Fruit fly (Drosophila melanogaster): ENCODE data around the gene CG13474.

CG13474 gene

DNA sequence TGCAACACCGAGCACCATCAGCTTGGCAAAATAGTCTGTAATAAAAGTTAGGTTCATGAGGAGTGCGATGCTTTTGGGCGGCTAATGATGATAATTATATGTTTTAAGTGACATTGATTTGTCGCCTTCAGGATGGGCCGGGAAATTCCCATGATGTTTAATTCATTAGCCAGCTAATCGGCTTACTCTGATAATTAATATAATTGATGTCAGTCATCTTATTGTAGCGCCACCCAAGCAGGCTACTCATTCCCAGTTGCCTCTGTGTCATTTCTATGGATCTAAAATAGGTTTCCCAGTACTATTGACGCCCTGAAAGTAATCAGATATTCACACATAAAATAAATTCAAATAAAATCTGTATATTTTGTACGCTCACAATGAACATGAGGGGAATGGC is 8.3 kb upstream of the CG13474 start, which contains the start of gene CG13476:
Gene CG13476 (plus strand): TSS at position 301 of the 400 bp plus-strand sequence.
- TF ChIP-seq Sox15 (GFP tag; optimal IDR thresholded peaks at IDR 0.05) = no peak
- no peak for TF ChIP-seq CG4318 (GFP tag; optimal IDR thresholded peaks at IDR 0.05)
- no peak for TF ChIP-seq CG1621 (tag; optimal IDR thresholded peaks at IDR 0.05)
- no peak for TF ChIP-seq Smox (GFP tag; optimal IDR thresholded peaks at IDR 0.05)
- TF ChIP-seq dsx (GFP tag; optimal IDR thresholded peaks at IDR 0.05; ENCODE audit: poor library complexity, severe bottlenecking) = no peak
- TF ChIP-seq Met (GFP tag; optimal IDR thresholded peaks at IDR 0.05) = no peak
- no peak for TF ChIP-seq vri (GFP tag; optimal IDR thresholded peaks at IDR 0.05)

- TF ChIP-seq CG16779 (tag; optimal IDR thresholded peaks at IDR 0.05) (no peak), CG11294 (GFP tag; IDR thresholded peaks at IDR 0.05) (no peak), spab (GFP tag; optimal IDR thresholded peaks at IDR 0.05) (no peak), acj6 (GFP tag; optimal IDR thresholded peaks at IDR 0.05) (no peak), fkh (GFP tag; optimal IDR thresholded peaks at IDR 0.05) (no peak), fd85E (GFP tag; optimal IDR thresholded peaks at IDR 0.05) (no peak), CG6854 (GFP tag; optimal IDR thresholded peaks at IDR 0.05) (no peak), CG9139 (GFP tag; optimal IDR thresholded peaks at IDR 0.05) (no peak), CG11762 (GFP tag; optimal IDR thresholded peaks at IDR 0.05; ENCODE audit: insufficient read depth) (no peak), Smox (GFP tag; optimal IDR thresholded peaks at IDR 0.05) (no peak), CG31627 (GFP tag; optimal IDR thresholded peaks at IDR 0.05) (no peak), svp (GFP tag) (no peak), vri (GFP tag; optimal IDR thresholded peaks at IDR 0.05) (no peak), CG6163 (GFP tag; IDR thresholded peaks at IDR 0.05) (no peak), CG3032 (tag; optimal IDR thresholded peaks at IDR 0.05) (no peak), Sox14 (GFP tag; optimal IDR thresholded peaks at IDR 0.05) (no peak), Sox102F (GFP tag; optimal IDR thresholded peaks at IDR 0.05) (no peak), Met (GFP tag; optimal IDR thresholded peaks at IDR 0.05) (no peak), CG7368 (GFP tag; optimal IDR thresholded peaks at IDR 0.05) (no peak), CG10669 (GFP tag; optimal IDR thresholded peaks at IDR 0.05) (no peak)
Observed at dm6 chr3L:14701578-14701977, 4.7 kb upstream of the CG13474 start, which contains the start of gene CG17177. Gene CG17177, minus strand, starts transcription at chr3L:14701678.

DNA sequence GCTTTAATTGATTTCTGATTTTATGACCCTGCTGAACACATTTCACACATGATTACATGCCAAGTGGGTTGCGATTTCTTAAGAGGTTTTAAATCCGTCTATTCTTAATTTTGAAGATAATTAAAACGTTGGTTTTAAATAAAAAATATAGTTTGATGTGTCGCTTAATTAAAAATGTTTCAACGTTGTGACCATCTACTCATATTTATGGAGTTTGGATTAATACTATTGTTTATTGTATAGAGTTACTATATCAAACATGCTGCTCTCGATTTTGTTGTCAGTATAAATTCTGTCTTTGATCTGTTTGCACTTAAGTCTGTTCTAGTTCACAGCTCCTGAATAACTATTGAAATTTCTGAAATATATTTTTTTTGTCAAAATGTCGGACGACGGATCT is 5.9 kb downstream of the CG13474 start, which contains the start of gene gdrd:
Gene gdrd (plus strand): TSS at position 301 of the 400 bp plus-strand sequence.
- TF ChIP-seq esn (GFP tag; optimal IDR thresholded peaks at IDR 0.05) (no peak), Smox (GFP tag; optimal IDR thresholded peaks at IDR 0.05) (no peak), CG7368 (GFP tag; optimal IDR thresholded peaks at IDR 0.05) (no peak), Ets21C (GFP tag; optimal IDR thresholded peaks at IDR 0.05) (no peak), ss (GFP tag; optimal IDR thresholded peaks at IDR 0.05) (no peak), acj6 (GFP tag; optimal IDR thresholded peaks at IDR 0.05) (no peak), fd59A (GFP tag; optimal IDR thresholded peaks at IDR 0.05) (no peak), Sox102F (GFP tag; optimal IDR thresholded peaks at IDR 0.05) (no peak), CG31627 (GFP tag; optimal IDR thresholded peaks at IDR 0.05) (no peak), Met (GFP tag; optimal IDR thresholded peaks at IDR 0.05) (no peak), net (GFP tag; optimal IDR thresholded peaks at IDR 0.05) (no peak), CG4318 (GFP tag; optimal IDR thresholded peaks at IDR 0.05) (no peak), CG3032 (tag; optimal IDR thresholded peaks at IDR 0.05) (no peak)

DNA sequence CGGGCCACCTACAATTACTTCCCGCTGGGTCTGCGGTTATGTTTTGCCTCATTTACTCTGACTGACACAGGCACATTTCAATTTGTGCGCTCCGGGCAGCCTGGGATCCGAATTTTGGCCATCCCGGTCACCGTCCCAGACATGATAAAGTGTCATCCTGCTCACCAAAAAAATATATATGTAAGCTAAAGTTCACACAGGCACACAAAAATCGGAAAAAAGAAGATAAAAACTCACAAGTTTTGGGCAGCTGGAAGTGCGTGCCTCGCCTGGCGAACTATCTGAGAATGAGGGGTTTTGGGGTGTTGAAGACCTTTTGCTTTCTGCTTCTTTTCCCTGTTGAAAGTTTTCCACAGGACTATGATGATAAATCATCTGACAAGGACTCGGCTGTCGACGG is 10.7 kb downstream of the CG13474 start:
- TF ChIP-seq Hr38 (GFP tag; optimal IDR thresholded peaks at IDR 0.05) (no peak), spab (GFP tag; optimal IDR thresholded peaks at IDR 0.05) (no peak), Gug (GFP tag; IDR thresholded peaks at IDR 0.05) (no peak), Sox15 (GFP tag; optimal IDR thresholded peaks at IDR 0.05) (no peak), CG7368 (GFP tag; optimal IDR thresholded peaks at IDR 0.05) (no peak), vri (GFP tag; optimal IDR thresholded peaks at IDR 0.05) (no peak), Ets96B (tag; optimal IDR thresholded peaks at IDR 0.05) (no peak), CG15336 (GFP tag; IDR thresholded peaks at IDR 0.05) (no peak), CG6163 (GFP tag; IDR thresholded peaks at IDR 0.05) (no peak), CG11294 (GFP tag; IDR thresholded peaks at IDR 0.05) (no peak), Hr39 (GFP tag; optimal IDR thresholded peaks at IDR 0.05) (no peak), CG34406 (GFP tag; optimal IDR thresholded peaks at IDR 0.05) (no peak), CG8119 (GFP tag; IDR thresholded peaks at IDR 0.05) (no peak)

Data from whole organism, prepupa.